Worm (Caenorhabditis elegans) whole organism, L4/young adult: Measurements from ENCODE around the gene asp-9.

Experiments used
- dao-5 ChIP-seq: sonication (generic microtip); optimal IDR thresholded peaks from 2 replicates; lab custom pipeline; 2016; ENCODE audit warnings: missing genotype, missing genetic modification characterization, moderate library complexity, missing compliant biosample characterization
- him-1 ChIP-seq: sonication (generic microtip); optimal IDR thresholded peaks from 2 replicates; lab custom pipeline; 2016; ENCODE audit warnings: missing genotype, missing genetic modification reagents, missing genetic modification characterization, missing compliant biosample characterization

DNA sequence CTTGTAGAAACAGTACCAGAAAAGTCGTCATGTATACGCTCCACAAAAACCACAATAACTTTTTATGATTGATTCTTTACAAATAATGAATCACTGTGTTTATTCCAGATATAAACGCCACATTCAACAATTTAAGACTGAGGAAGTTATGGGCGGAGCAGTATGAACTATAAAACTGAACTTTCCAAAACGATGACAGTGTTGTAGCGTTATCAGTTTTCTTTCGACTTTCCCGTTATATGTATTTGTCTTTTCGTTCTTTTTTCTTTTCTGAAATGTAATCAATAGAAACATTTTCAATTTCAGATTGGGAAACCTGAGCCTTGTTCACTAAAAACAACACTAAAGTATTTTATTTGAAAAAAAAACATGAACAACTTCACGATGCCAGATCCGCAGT lies 31.4 kb downstream of the asp-9 start, which contains the start of gene C49A9.9:
- TF ChIP-seq him-1 (tag; lab: Kevin White, UChicago): no peak
- no peak for TF ChIP-seq dao-5 (tag; lab: Kevin White, UChicago)
